Worm (Caenorhabditis elegans) whole organism, L1 larva: ENCODE measurements around the gene cpr-1.

Source experiments
- aly-2 ChIP-seq: fragments of 150-350 bp; optimal IDR thresholded peaks from 2 replicates; lab custom pipeline; 2014; ENCODE audit warnings: missing biosample characterization, missing genetic modification characterization
- blmp-1 ChIP-seq: fragments of 150-350 bp; optimal IDR thresholded peaks from 2 replicates; lab custom pipeline; 2014; ENCODE audit warnings: missing biosample characterization, missing genetic modification characterization
- ceh-8 ChIP-seq: fragments of 200-800 bp; sonication (Bioruptor generic); optimal IDR thresholded peaks from 2 replicates; lab custom pipeline; 2018; ENCODE audit warnings: mild to moderate bottlenecking, missing genetic modification characterization, moderate library complexity, missing compliant biosample characterization
- lir-3 ChIP-seq: sonication (generic microtip); optimal IDR thresholded peaks from 2 replicates; lab custom pipeline; 2016; ENCODE audit warnings: mild to moderate bottlenecking, missing genetic modification characterization, moderate library complexity, missing compliant biosample characterization; ENCODE audit not compliant: poor library complexity
- pax-3 ChIP-seq: fragments of 200-800 bp; sonication (Bioruptor generic); optimal IDR thresholded peaks from 2 replicates; lab custom pipeline; 2018; ENCODE audit warnings: mild to moderate bottlenecking, missing genetic modification characterization, moderate library complexity, missing compliant biosample characterization
- snpc-4 ChIP-seq: fragments of 150-350 bp; optimal IDR thresholded peaks from 2 replicates; lab custom pipeline; 2014; ENCODE audit warnings: missing biosample characterization, missing genetic modification characterization
- vab-15 ChIP-seq: sonication (generic microtip); optimal IDR thresholded peaks from 2 replicates; lab custom pipeline; 2017; ENCODE audit warnings: missing genotype, mild to moderate bottlenecking, missing genetic modification characterization, missing compliant biosample characterization
- zag-1 ChIP-seq: fragments of 150-350 bp; optimal IDR thresholded peaks from 2 replicates; lab custom pipeline; 2014; ENCODE audit warnings: missing biosample characterization, missing genetic modification characterization

DNA sequence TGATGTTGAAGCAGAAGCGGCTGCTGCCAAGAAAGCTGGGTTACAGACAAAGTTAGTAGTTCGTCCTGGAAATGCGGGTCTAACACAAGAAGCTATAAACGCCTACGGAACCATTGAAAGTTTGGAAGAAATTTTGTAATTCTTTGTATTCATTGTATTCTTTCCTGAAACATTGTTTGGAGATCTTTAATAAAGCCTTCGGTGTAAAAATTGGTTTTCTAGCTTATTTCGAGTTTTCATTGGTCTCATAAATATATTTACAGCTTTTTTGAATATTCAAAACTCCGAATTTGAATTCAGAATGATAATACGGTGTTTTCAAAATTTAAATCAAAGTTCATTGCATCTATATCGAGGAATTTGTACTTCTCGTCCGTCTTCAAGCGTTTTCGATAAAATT, 40.5 kb upstream of the cpr-1 start, which contains the start of gene F58H1.8:
- TF ChIP-seq aly-2 (no peak), lir-3 (no peak), zag-1 (no peak), vab-15 (no peak), snpc-4 (tag; lab: Kevin White, UChicago) (no peak), blmp-1 (tag; lab: Kevin White, UChicago) (no peak), pax-3 (tag; lab: Kevin White, UChicago) (no peak), ceh-8 (GFP tag; lab: Kevin White, UChicago) (no peak)
